Worm (Caenorhabditis elegans) whole organism, mixed stage, embryonic: ENCODE data around the gene F39B3.7.

ENCODE experiments used
- M03D4.4 ChIP-seq: sonication (generic microtip); optimal IDR thresholded peaks from 2 replicates; lab custom pipeline; 2017; ENCODE audit warnings: mild to moderate bottlenecking, missing genetic modification characterization, missing compliant biosample characterization
- blmp-1 ChIP-seq: fragments of 150-350 bp; optimal IDR thresholded peaks from 2 replicates; lab custom pipeline; 2014; ENCODE audit warnings: missing biosample characterization, missing genetic modification characterization
- ceh-39 ChIP-seq: fragments of 150-350 bp; optimal IDR thresholded peaks from 2 replicates; lab custom pipeline; 2014; ENCODE audit warnings: missing biosample characterization, missing genetic modification characterization
- ceh-43 ChIP-seq: fragments of 200-800 bp; sonication (Bioruptor generic); optimal IDR thresholded peaks from 2 replicates; lab custom pipeline; 2018; ENCODE audit warnings: mild to moderate bottlenecking, missing genetic modification characterization, moderate library complexity, missing compliant biosample characterization
- drap-1 ChIP-seq: fragments of 200-800 bp; sonication (Bioruptor generic); optimal IDR thresholded peaks from 3 replicates; lab custom pipeline; 2018; ENCODE audit warnings: mild to moderate bottlenecking, missing genetic modification characterization, missing compliant biosample characterization
- elt-3 ChIP-seq: fragments of 150-350 bp; optimal IDR thresholded peaks from 2 replicates; lab custom pipeline; 2014; ENCODE audit warnings: missing biosample characterization, missing genetic modification characterization
- flh-1 ChIP-seq: fragments of 200-800 bp; sonication (Bioruptor generic); optimal IDR thresholded peaks from 2 replicates; lab custom pipeline; 2018; ENCODE audit warnings: mild to moderate bottlenecking, missing genetic modification characterization, moderate library complexity, missing compliant biosample characterization
- hlh-1 ChIP-seq: fragments of 150-350 bp; optimal IDR thresholded peaks from 2 replicates; lab custom pipeline; 2014; ENCODE audit warnings: missing biosample characterization, missing genetic modification reagents, missing genetic modification characterization
- lsy-2 ChIP-seq: fragments of 150-350 bp; optimal IDR thresholded peaks from 2 replicates; lab custom pipeline; 2014; ENCODE audit warnings: missing biosample characterization, missing genetic modification characterization
- mab-5 ChIP-seq: fragments of 150-350 bp; optimal IDR thresholded peaks from 2 replicates; lab custom pipeline; 2014; ENCODE audit warnings: missing biosample characterization, missing genetic modification characterization
- mep-1 ChIP-seq: fragments of 150-350 bp; optimal IDR thresholded peaks from 2 replicates; lab custom pipeline; 2017; ENCODE audit warnings: missing biosample characterization, missing genetic modification reagents, missing genetic modification characterization, inconsistent platforms
- nhr-12 ChIP-seq: fragments of 150-350 bp; optimal IDR thresholded peaks from 2 replicates; lab custom pipeline; 2014; ENCODE audit warnings: missing biosample characterization, missing genetic modification characterization
- nhr-28 ChIP-seq: fragments of 150-350 bp; optimal IDR thresholded peaks from 2 replicates; lab custom pipeline; 2014; ENCODE audit warnings: missing biosample characterization, missing genetic modification characterization
- pha-4 ChIP-seq: fragments of 150-350 bp; optimal IDR thresholded peaks from 2 replicates; lab custom pipeline; 2018; ENCODE audit warnings: missing biosample characterization, missing genetic modification reagents, missing genetic modification characterization
- sem-2 ChIP-seq: fragments of 200-800 bp; sonication (Bioruptor generic); optimal IDR thresholded peaks from 2 replicates; lab custom pipeline; 2018; ENCODE audit warnings: mild to moderate bottlenecking, missing genetic modification characterization, missing compliant biosample characterization
- zip-8 ChIP-seq: fragments of 150-350 bp; optimal IDR thresholded peaks from 2 replicates; lab custom pipeline; 2014; ENCODE audit warnings: missing biosample characterization, missing genetic modification characterization

The F39B3.7 gene

ce11 chrX:17516941-17517340 is 50.3 kb downstream of the F39B3.7 start:
- no peak for TF ChIP-seq elt-3 (tag; lab: Kevin White, UChicago)
- no peak for TF ChIP-seq nhr-12 (tag; lab: Kevin White, UChicago)
- no peak for TF ChIP-seq zip-8
- no peak for TF ChIP-seq ceh-43
- TF ChIP-seq ceh-39: no peak
- no peak for TF ChIP-seq mep-1 (tag; lab: Kevin White, UChicago)
- no peak for TF ChIP-seq sem-2
- TF ChIP-seq flh-1 (GFP tag; lab: Kevin White, UChicago): no peak
- no peak for TF ChIP-seq drap-1
- TF ChIP-seq blmp-1 (tag; lab: Kevin White, UChicago): no peak
- no peak for TF ChIP-seq pha-4 (tag; lab: Kevin White, UChicago)
- TF ChIP-seq lsy-2 (tag; lab: Kevin White, UChicago): no peak
- TF ChIP-seq M03D4.4 (tag; lab: Kevin White, UChicago): no peak
- no peak for TF ChIP-seq nhr-28
- no peak for TF ChIP-seq hlh-1 (tag; lab: Kevin White, UChicago)
- TF ChIP-seq mab-5 (tag; lab: Kevin White, UChicago): no peak
